Fruit fly (Drosophila melanogaster) whole organism, adult: ENCODE data around the gene CG32483.

Experiments used
- CG11617 ChIP-seq: fragments of 200-800 bp; sonication (Bioruptor generic); optimal IDR thresholded peaks from 2 replicates; lab custom pipeline; 2017; ENCODE audit warnings: mild to moderate bottlenecking, missing biosample characterization, missing genetic modification reagents, missing genetic modification characterization
- CG12768 ChIP-seq: fragments of 200-800 bp; sonication (Bioruptor generic); optimal IDR thresholded peaks from 2 replicates; lab custom pipeline; 2017; ENCODE audit warnings: missing biosample characterization, missing genetic modification characterization, mild to moderate bottlenecking, moderate library complexity, missing genetic modification reagents
- CG14711 ChIP-seq: fragments of 200-800 bp; sonication (Bioruptor generic); optimal IDR thresholded peaks from 2 replicates; lab custom pipeline; 2018; ENCODE audit warnings: missing biosample characterization, mild to moderate bottlenecking, missing genetic modification characterization, moderate library complexity
- CG1620 ChIP-seq: fragments of 200-800 bp; sonication (Bioruptor generic); optimal IDR thresholded peaks from 2 replicates; lab custom pipeline; 2016; ENCODE audit warnings: missing biosample characterization, missing genetic modification characterization
- CG33017 ChIP-seq: fragments of 200-800 bp; sonication (Bioruptor generic); optimal IDR thresholded peaks from 2 replicates; lab custom pipeline; 2018; ENCODE audit warnings: missing biosample characterization, mild to moderate bottlenecking, missing genetic modification characterization, moderate library complexity
- CG5204 ChIP-seq: fragments of 200-800 bp; sonication (Bioruptor generic); optimal IDR thresholded peaks from 2 replicates; lab custom pipeline; 2016; ENCODE audit warnings: missing biosample characterization, missing genetic modification characterization
- CG7045 ChIP-seq: fragments of 200-800 bp; sonication (Bioruptor generic); optimal IDR thresholded peaks from 2 replicates; lab custom pipeline; 2017; ENCODE audit warnings: missing biosample characterization, mild to moderate bottlenecking, missing genetic modification characterization
- CG7101 ChIP-seq: fragments of 200-800 bp; sonication (Bioruptor generic); optimal IDR thresholded peaks from 2 replicates; lab custom pipeline; 2018; ENCODE audit warnings: missing biosample characterization, mild to moderate bottlenecking, missing genetic modification characterization, moderate library complexity
- Clk ChIP-seq: fragments of 200-800 bp; sonication (Bioruptor generic); optimal IDR thresholded peaks from 2 replicates; lab custom pipeline; 2017; ENCODE audit warnings: missing biosample characterization, missing genetic modification characterization
- Crg-1 ChIP-seq: fragments of 200-800 bp; sonication (Bioruptor generic); optimal IDR thresholded peaks from 2 replicates; lab custom pipeline; 2016; ENCODE audit warnings: missing biosample characterization, missing genetic modification characterization
- Hr96 ChIP-seq: fragments of 200-800 bp; sonication (Bioruptor generic); optimal IDR thresholded peaks from 2 replicates; lab custom pipeline; 2016; ENCODE audit warnings: missing biosample characterization, missing genetic modification characterization
- Mnt ChIP-seq: fragments of 200-800 bp; sonication (Bioruptor generic); optimal IDR thresholded peaks from 2 replicates; lab custom pipeline; 2016; ENCODE audit warnings: missing biosample characterization, mild to moderate bottlenecking, missing genetic modification characterization
- bab1 ChIP-seq: fragments of 200-800 bp; sonication (Bioruptor generic); optimal IDR thresholded peaks from 3 replicates; lab custom pipeline; 2019; ENCODE audit warnings: missing biosample characterization, mild to moderate bottlenecking, missing genetic modification characterization, moderate library complexity
- cic ChIP-seq: fragments of 200-800 bp; sonication (Bioruptor generic); optimal IDR thresholded peaks from 2 replicates; lab custom pipeline; 2017; ENCODE audit warnings: missing biosample characterization, mild to moderate bottlenecking, missing genetic modification characterization, moderate library complexity
- cnc ChIP-seq, 2 experiments: fragments of >200 bp; optimal IDR thresholded peaks; 2 replicates each; lab custom pipeline; 2017
- kay ChIP-seq: fragments of 200-800 bp; sonication (Bioruptor generic); peaks from one replicate; lab custom pipeline; 2016; ENCODE audit warnings: missing biosample characterization, missing genetic modification characterization, borderline replicate concordance
- ovo ChIP-seq: fragments of 200-800 bp; sonication (Bioruptor generic); optimal IDR thresholded peaks from 2 replicates; lab custom pipeline; 2016; ENCODE audit warnings: missing biosample characterization, missing genetic modification characterization
- pad ChIP-seq: fragments of 200-800 bp; sonication (Bioruptor generic); optimal IDR thresholded peaks from 3 replicates; lab custom pipeline; 2017; ENCODE audit warnings: missing biosample characterization, missing genetic modification characterization, mild to moderate bottlenecking, moderate library complexity, missing genetic modification reagents
- tj ChIP-seq: fragments of 200-800 bp; sonication (Bioruptor generic); optimal IDR thresholded peaks from 3 replicates; lab custom pipeline; 2017; ENCODE audit warnings: missing biosample characterization, mild to moderate bottlenecking, missing genetic modification characterization, moderate library complexity
- toe ChIP-seq: fragments of 200-800 bp; sonication (Bioruptor generic); optimal IDR thresholded peaks from 2 replicates; lab custom pipeline; 2016; ENCODE audit warnings: missing biosample characterization, missing genetic modification characterization

The CG32483 gene

DNA sequence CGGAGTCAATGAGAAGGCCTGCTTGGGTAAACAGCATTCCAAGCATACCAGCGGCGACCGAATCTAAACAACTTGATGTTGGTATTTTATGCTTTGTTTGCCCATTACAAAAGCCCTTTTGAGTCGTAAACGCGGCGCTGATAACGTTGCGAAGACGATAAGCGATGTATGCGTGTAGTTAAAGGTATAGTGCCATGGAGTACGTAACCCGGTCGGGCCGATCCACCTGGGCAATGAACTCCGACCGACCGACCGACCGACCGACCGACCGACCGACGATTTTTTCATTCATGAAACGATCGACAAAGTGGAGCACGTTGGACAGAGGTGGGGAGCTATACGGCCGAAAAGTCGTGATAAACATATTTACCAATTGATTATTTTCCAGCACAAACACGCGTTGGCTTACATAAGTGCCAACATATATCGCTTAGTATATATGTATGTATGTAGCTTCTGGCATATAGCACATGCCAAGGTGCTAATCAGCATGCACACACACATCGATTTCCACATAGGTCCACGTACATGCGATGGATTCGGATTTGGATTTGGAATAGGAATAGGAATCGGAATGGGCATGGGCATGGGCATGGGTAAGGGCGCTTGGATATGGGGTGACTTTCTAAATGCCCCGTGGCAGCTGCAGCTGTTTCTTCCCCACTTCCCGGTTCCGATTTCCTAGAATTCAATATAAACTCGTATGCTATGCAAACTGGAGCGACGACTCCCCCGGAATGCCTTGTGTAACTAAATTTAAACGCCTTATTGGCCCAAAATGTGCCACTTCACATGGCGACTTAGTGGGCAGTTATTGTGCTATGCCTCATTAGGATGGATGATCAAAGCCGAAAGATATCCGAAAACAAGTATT is 46.8 kb downstream of the CG32483 start:
- TF ChIP-seq CG12768 (GFP tag; lab: Kevin White, UChicago), result no peak
- no peak for TF ChIP-seq tj
- TF ChIP-seq CG7101 (tag; lab: Kevin White, UChicago), result no peak
- TF ChIP-seq Crg-1 (GFP tag; lab: Kevin White, UChicago), result no peak
- no peak for TF ChIP-seq cic (GFP tag; lab: Kevin White, UChicago)
- TF ChIP-seq ovo (GFP tag; lab: Kevin White, UChicago), result no peak
- TF ChIP-seq toe, result no peak
- TF ChIP-seq CG33017 (tag; lab: Kevin White, UChicago), result no peak
- no peak for TF ChIP-seq pad

- TF ChIP-seq Hr96 (GFP tag; lab: Kevin White, UChicago) (no peak), CG7045 (no peak), bab1 (GFP tag; lab: Kevin White, UChicago) (no peak), Mnt (GFP tag; lab: Kevin White, UChicago) (no peak), cic (GFP tag; lab: Kevin White, UChicago) (no peak), Crg-1 (GFP tag; lab: Kevin White, UChicago) (no peak), CG1620 (GFP tag; lab: Kevin White, UChicago) (no peak), pad (no peak), Clk (no peak), toe (no peak), cnc (optimal IDR thresholded peaks at IDR 0.05; lab: Kevin White, UChicago) (no peak), CG7101 (tag; lab: Kevin White, UChicago) (no peak), CG11617 (GFP tag; lab: Kevin White, UChicago) (no peak), kay (GFP tag; lab: Kevin White, UChicago) (no peak), CG5204 (GFP tag; lab: Kevin White, UChicago) (no peak), tj (no peak), CG33017 (tag; lab: Kevin White, UChicago) (no peak), CG12768 (GFP tag; lab: Kevin White, UChicago) (no peak), ovo (GFP tag; lab: Kevin White, UChicago) (no peak), CG14711 (no peak)
Observed at dm6 chr3L:642146-642864, 47.6 kb downstream of the CG32483 start.

dm6 chr3L:641436-641835 is 48.4 kb downstream of the CG32483 start:
- TF ChIP-seq toe, result no peak
- no peak for TF ChIP-seq pad
- no peak for TF ChIP-seq ovo (GFP tag; lab: Kevin White, UChicago)
- TF ChIP-seq CG33017 (tag; lab: Kevin White, UChicago), result no peak
- no peak for TF ChIP-seq tj
- TF ChIP-seq CG5204 (GFP tag; lab: Kevin White, UChicago), result no peak
- no peak for TF ChIP-seq Hr96 (GFP tag; lab: Kevin White, UChicago)
- TF ChIP-seq CG14711, result no peak
- TF ChIP-seq bab1 (GFP tag; lab: Kevin White, UChicago), result no peak
- TF ChIP-seq Crg-1 (GFP tag; lab: Kevin White, UChicago), result no peak
- TF ChIP-seq Mnt (GFP tag; lab: Kevin White, UChicago), result no peak
- TF ChIP-seq CG12768 (GFP tag; lab: Kevin White, UChicago), result no peak

DNA sequence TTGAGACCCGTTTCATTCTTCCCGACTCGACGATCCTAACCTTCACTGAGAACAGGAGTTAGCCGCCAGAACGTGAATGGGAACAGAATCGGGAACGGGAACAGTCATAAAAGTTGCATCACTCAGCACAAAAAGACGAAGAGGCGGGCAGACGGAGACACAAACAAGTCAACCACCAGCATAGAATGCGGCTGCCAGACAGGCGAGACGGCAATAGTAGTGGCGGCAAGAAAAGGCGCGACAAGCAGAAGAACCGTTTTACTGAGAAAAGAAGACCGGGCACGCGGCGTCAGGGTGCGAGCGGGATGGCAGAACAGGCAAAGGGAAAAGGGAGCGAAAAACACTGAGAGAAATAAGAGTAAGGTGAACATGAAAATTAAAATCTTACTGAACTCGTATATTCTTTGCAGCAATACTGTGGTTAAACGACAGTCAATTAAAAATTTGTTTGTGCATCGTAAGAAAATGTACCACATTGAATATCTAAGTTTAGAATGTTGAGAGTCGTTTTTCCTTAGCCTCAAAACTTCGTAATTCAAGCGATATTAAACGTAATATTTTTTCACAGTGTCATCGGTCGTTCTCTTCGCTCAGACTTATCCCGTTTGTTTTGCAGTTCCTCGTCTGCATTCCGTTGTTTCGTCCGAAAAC is 49.4 kb downstream of the CG32483 start:
- TF ChIP-seq Crg-1 (GFP tag; lab: Kevin White, UChicago), result peak; percentile 22
- TF ChIP-seq CG14711, result peak; percentile 72
- TF ChIP-seq CG33017 (tag; lab: Kevin White, UChicago), result no peak
- TF ChIP-seq CG1620 (GFP tag; lab: Kevin White, UChicago), result peak; percentile 67
- TF ChIP-seq bab1 (GFP tag; lab: Kevin White, UChicago), result peak; percentile 79
- TF ChIP-seq Mnt (GFP tag; lab: Kevin White, UChicago), result peak; percentile 32
- peak; percentile 69 for TF ChIP-seq CG7101 (tag; lab: Kevin White, UChicago)
- peak; percentile 81 for TF ChIP-seq ovo (GFP tag; lab: Kevin White, UChicago)
- TF ChIP-seq cic (GFP tag; lab: Kevin White, UChicago), result no peak
- TF ChIP-seq Hr96 (GFP tag; lab: Kevin White, UChicago), result peak; percentile 56
- TF ChIP-seq CG11617 (GFP tag; lab: Kevin White, UChicago), result peak; percentile 62
- TF ChIP-seq toe, result no peak
- peak; percentile 97 for TF ChIP-seq tj
- TF ChIP-seq pad, result peak; percentile 81
- TF ChIP-seq CG7045, result no peak
- TF ChIP-seq Clk, result no peak
- no peak for TF ChIP-seq CG12768 (GFP tag; lab: Kevin White, UChicago)
- TF ChIP-seq kay (GFP tag; lab: Kevin White, UChicago), result no peak
- TF ChIP-seq cnc (optimal IDR thresholded peaks at IDR 0.05; lab: Kevin White, UChicago), result no peak
- no peak for TF ChIP-seq CG5204 (GFP tag; lab: Kevin White, UChicago)

DNA sequence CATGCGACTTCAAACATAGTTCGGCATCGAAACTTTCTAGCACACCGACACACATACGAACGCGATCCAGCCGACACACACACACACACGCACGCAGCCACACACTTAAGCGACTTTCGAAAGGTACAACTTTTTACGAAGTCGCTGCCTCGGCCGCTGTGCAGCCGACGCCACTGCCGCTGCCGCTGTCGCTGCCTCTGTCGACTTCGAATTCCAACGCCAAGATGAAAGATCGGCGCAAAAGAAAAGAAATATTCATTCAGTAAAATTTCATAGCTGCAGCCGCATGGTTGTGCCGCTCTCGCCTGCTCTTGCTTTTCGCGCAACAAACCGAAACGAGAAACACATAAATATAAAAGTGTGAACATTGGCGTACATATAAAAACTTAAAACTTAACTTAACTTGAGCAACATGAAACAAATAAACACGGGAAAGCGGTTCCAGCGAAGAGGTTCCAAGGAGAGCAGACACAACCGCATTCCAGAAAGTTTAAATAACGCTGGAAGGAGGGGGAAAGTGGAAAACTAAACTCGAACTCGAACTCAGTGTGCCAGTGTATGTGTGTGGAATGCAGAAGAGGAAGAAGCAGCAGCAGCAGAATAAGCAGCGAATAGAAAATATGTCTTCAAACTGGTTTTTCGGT is 50.3 kb downstream of the CG32483 start:
- no peak for TF ChIP-seq Crg-1 (GFP tag; lab: Kevin White, UChicago)
- TF ChIP-seq pad, result peak; percentile 39
